Fruit fly (Drosophila melanogaster): ENCODE results near the gene Rh2.

Gene Rh2

DNA sequence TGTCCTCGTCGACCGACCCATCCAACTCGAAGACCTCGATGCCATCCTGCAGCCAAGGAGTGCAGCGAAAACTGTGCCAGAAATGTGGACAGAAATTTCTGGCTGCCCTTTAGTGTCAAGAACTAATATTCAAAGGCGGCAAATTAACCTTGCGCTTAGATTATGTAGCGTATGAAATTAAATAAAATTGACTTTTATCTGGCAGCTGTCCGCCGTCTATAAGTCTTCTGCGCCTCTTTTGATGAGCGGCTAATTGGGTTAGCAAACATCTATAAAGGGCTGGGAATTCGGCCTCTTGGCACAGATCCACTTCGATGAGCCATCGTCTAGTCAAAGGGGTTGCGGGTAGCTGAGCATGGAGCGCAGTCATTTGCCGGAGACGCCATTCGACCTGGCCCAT lies at the start of gene Rh2:
TSS of gene Rh2 (plus strand) at position 301 of the 400 bp plus-strand sequence.
- TF ChIP-seq CG8478 (optimal IDR thresholded peaks at IDR 0.05) (no peak), pan (optimal IDR thresholded peaks at IDR 0.05) (no peak), psq (optimal IDR thresholded peaks at IDR 0.05) (no peak), usp (GFP tag; optimal IDR thresholded peaks at IDR 0.05) (no peak), Dll (optimal IDR thresholded peaks at IDR 0.05) (no peak), EcR (GFP tag; optimal IDR thresholded peaks at IDR 0.05) (no peak)

DNA sequence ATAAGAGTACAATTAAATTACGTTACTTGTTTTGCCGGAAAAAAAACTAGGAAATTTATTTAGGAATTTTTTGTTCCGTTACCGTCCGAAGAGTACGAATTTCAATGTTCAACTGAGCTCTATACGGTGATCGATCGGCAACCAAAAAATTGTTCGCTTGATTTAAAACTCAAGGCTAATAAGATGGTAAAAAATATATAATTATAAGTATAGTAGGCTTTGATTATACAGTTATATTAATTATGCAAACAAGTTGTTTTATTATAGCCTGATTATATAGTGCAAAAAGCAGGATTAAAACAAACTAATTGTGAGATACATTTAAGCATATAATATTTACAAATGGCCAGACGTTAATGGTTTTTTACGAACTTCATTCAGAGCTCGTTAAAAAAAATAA lies 47.5 kb upstream of the Rh2 start, which contains the start of gene CG31226:
TSS of gene CG31226 (minus strand) at position 101 of the 400 bp plus-strand sequence.
- TF ChIP-seq Dll (optimal IDR thresholded peaks at IDR 0.05) (no peak), usp (GFP tag; optimal IDR thresholded peaks at IDR 0.05) (no peak), psq (optimal IDR thresholded peaks at IDR 0.05) (no peak), EcR (GFP tag; optimal IDR thresholded peaks at IDR 0.05) (no peak), pan (optimal IDR thresholded peaks at IDR 0.05) (no peak), CG8478 (optimal IDR thresholded peaks at IDR 0.05) (no peak)

DNA sequence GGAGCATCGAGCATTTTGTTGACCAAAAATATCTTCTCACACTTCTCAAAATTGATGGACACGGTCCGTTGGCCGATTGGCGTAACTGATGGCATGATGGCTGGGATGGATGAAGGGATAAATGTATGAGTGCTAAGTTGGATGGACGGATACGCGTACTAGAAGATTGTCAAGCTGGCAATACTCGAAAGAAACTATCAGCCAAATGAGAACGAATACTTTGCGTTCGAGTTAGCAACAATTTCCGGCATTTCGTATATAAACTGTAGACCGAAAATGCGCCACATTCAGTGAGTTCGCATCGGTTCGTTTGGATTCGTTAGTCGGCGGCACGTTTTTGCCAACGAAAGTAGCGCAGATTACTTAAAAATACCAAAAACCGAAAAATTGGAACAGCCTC lies 24.0 kb upstream of the Rh2 start, which contains the start of gene CG14298:
TSS of gene CG14298 (plus strand) at position 301 of the 400 bp plus-strand sequence.
- no peak for TF ChIP-seq Dll (optimal IDR thresholded peaks at IDR 0.05)
- TF ChIP-seq CG8478 (optimal IDR thresholded peaks at IDR 0.05), result no peak
- TF ChIP-seq psq (optimal IDR thresholded peaks at IDR 0.05), result no peak
- TF ChIP-seq pan (optimal IDR thresholded peaks at IDR 0.05), result no peak
- no peak for TF ChIP-seq usp (GFP tag; optimal IDR thresholded peaks at IDR 0.05)
- TF ChIP-seq EcR (GFP tag; optimal IDR thresholded peaks at IDR 0.05), result no peak

DNA sequence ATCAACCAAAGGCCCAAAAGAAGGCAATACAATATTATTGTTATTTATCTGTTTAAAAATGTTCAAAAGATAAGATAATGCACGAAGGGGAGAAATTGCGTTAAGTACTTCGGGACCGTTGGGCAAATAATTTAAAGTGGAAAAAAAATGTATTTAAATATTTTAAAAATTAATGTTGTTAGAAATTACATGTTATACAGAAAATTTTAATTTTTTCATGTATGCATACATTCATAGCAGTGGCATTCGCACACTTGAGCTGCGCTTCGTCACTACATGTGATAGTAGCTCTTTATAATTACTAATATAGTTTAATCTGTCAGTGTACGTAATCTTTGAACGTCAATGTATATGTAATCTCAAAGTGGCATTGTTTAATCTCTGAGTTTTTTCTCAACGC lies 4.0 kb upstream of the Rh2 start:
- TF ChIP-seq psq (optimal IDR thresholded peaks at IDR 0.05), result no peak
- no peak for TF ChIP-seq Dll (optimal IDR thresholded peaks at IDR 0.05)
- TF ChIP-seq pan (optimal IDR thresholded peaks at IDR 0.05), result no peak
- no peak for TF ChIP-seq usp (GFP tag; optimal IDR thresholded peaks at IDR 0.05)
- no peak for TF ChIP-seq EcR (GFP tag; optimal IDR thresholded peaks at IDR 0.05)
- TF ChIP-seq CG8478 (optimal IDR thresholded peaks at IDR 0.05), result no peak

DNA sequence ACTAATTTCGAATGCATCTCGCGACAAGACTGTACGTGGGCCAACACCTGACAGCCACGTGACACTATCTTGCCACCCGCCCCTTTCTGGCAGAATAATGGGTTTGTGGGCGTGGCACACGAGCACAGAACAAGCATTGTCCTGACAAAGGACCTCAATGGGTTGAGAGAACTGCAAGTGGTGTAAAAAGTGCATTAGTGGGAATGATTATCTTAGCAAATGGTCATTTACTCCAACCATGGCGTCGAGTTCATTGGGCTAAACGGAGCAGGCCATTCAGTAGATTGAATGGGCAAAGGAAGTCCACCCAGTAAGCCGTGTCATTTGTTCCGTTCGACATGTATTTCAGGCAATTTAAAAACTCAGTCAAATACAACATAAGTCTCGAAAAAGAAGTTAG lies 1.4 kb upstream of the Rh2 start, which contains the start of gene CG14297:
TSS of gene CG14297 (plus strand) at position 301 of the 400 bp plus-strand sequence.
- TF ChIP-seq EcR (GFP tag; optimal IDR thresholded peaks at IDR 0.05) (no peak), Dll (optimal IDR thresholded peaks at IDR 0.05) (no peak), CG8478 (optimal IDR thresholded peaks at IDR 0.05) (no peak), usp (GFP tag; optimal IDR thresholded peaks at IDR 0.05) (no peak), psq (optimal IDR thresholded peaks at IDR 0.05) (no peak), pan (optimal IDR thresholded peaks at IDR 0.05) (no peak)

DNA sequence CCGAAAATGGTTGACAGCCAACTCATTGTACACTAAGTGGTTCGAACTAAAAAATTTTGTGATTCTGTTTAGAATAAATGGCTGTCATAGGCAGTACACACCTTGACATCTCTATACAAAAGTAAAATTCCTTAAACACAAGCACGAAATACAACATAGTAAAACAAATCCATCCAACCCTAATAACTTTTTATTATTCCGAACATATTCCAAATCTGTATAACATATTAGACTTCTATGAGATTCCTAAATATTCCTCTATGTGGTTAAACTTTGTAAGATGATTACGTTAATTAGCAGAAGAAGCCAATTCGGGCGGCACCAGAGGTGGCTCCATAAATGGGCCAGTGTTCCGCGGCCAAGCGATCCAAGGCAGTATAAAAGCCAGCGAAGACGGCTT lies 2.9 kb downstream of the Rh2 start, which contains the start of gene CG14294:
TSS of gene CG14294 (minus strand) at position 101 of the 400 bp plus-strand sequence.
- TF ChIP-seq pan (optimal IDR thresholded peaks at IDR 0.05) (no peak), EcR (GFP tag; optimal IDR thresholded peaks at IDR 0.05) (no peak), usp (GFP tag; optimal IDR thresholded peaks at IDR 0.05) (no peak), Dll (optimal IDR thresholded peaks at IDR 0.05) (no peak), CG8478 (optimal IDR thresholded peaks at IDR 0.05) (no peak), psq (optimal IDR thresholded peaks at IDR 0.05) (no peak)

DNA sequence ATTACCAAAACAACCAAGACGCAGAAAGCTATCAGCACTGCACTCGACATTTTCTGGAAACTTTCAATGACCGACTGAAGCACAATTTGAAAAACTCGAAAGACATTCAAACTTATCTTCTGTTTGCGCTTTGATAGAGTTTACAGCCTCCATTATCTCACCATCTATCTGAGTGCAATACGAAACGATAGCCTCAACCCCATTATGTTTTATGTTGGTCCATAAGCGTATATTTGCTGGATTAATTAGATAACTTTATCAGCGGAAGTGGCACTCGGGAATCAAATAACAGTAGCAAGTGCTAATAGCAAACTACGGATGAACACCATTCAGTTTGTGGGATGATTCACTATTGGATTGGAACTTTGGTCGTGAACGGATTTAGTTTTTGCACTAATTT lies 3.6 kb downstream of the Rh2 start, which contains the start of gene CG34284:
TSS of gene CG34284 (minus strand) at position 76 of the 400 bp plus-strand sequence.
- TF ChIP-seq pan (optimal IDR thresholded peaks at IDR 0.05) (no peak), Dll (optimal IDR thresholded peaks at IDR 0.05) (no peak), EcR (GFP tag; optimal IDR thresholded peaks at IDR 0.05) (no peak), usp (GFP tag; optimal IDR thresholded peaks at IDR 0.05) (no peak), psq (optimal IDR thresholded peaks at IDR 0.05) (no peak), CG8478 (optimal IDR thresholded peaks at IDR 0.05) (no peak)

DNA sequence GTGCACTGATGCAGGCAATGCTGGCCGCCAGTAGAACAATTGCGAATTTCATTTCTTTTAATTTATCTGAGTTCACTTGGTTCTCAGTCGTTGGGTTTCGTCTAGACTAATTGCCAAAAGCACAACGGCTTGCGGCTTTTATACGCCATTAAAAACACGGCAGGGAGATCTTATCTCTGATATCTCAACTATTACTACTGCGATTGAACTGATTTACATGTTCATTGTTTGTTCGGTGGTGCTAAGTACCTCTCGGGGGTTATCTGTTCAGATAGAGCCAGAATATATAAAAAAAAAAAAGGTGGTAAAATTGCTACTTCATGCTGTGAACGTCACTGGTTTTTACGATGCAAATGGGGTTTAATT lies 6.3 kb downstream of the Rh2 start, which contains the start of gene CG14292:
TSS of gene CG14292 (minus strand) at position 101 of the 366 bp plus-strand sequence.
- TF ChIP-seq CG8478 (optimal IDR thresholded peaks at IDR 0.05) (no peak), pan (optimal IDR thresholded peaks at IDR 0.05) (no peak), Dll (optimal IDR thresholded peaks at IDR 0.05) (no peak), psq (optimal IDR thresholded peaks at IDR 0.05) (no peak), usp (GFP tag; optimal IDR thresholded peaks at IDR 0.05) (no peak), EcR (GFP tag; optimal IDR thresholded peaks at IDR 0.05) (no peak)

DNA sequence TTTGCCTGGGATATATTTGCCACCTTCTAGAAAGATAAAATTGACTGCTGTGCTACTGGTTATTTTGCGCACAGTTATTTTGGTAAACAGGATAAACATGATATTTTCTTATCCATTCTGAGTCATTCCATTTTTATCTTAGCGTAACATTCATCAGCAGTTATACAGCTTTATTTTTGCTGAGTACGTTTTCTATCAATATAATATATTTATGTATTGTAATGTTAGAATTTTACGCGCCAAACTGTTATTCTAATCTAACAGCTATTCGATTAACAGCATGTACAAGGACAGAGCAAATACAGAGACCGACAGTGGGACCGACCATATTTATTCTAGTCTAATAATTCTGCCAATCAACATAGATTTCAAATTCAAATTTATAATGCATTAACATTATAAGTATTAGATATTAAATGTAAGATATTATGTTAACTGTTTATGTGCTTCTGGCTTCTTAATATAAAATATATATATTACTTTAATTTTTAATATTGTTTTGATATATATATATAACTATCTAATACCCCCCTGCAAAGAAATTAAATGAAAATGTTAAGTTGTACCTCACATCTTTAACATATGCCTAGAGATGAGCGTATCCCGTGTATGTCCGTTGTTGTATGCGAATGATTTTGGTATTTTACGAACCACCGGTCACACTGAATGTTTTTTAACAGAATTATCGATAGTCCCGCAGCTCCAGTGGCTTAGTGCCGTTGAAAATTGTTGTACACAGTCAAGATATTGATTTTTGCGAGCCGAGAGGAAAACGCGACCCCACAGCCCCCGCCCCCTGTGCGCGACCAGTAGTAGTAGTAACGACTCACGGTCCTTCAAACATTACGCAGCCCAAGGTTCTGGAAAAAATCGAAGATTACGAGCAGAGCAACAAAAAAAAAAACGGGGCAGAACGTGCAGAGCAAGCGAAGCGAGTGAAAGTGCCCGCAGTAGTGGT lies 7.0 kb downstream of the Rh2 start, which contains the start of gene EndoA:
TSS of gene EndoA (plus strand) at position 689 of the 958 bp plus-strand sequence.
- TF ChIP-seq psq (optimal IDR thresholded peaks at IDR 0.05), result no peak
- no peak for TF ChIP-seq EcR (GFP tag; optimal IDR thresholded peaks at IDR 0.05)
- no peak for TF ChIP-seq Dll (optimal IDR thresholded peaks at IDR 0.05)
- no peak for TF ChIP-seq pan (optimal IDR thresholded peaks at IDR 0.05)
- no peak for TF ChIP-seq usp (GFP tag; optimal IDR thresholded peaks at IDR 0.05)
- TF ChIP-seq CG8478 (optimal IDR thresholded peaks at IDR 0.05), result no peak

DNA sequence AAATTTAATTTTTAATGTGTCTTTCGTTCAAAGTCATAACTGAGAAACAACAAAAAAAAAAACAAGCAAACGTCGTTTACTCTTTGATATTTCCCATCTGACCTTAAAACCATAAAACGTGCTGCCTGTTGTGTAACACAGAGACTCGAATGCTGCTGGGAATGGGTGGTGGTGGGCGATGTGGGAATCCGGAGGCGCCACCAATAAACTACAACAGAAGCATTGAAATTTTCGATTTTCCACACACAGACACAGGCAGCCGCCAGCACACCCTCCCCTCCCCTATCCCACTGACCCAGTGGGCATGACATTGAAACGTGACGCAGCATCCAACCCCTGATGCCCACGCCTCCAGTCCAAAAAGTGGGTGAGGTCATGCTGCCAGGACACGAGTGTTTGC lies 11.1 kb downstream of the Rh2 start:
- no peak for TF ChIP-seq usp (GFP tag; optimal IDR thresholded peaks at IDR 0.05)
- TF ChIP-seq psq (optimal IDR thresholded peaks at IDR 0.05), result no peak
- no peak for TF ChIP-seq Dll (optimal IDR thresholded peaks at IDR 0.05)
- no peak for TF ChIP-seq pan (optimal IDR thresholded peaks at IDR 0.05)
- no peak for TF ChIP-seq EcR (GFP tag; optimal IDR thresholded peaks at IDR 0.05)
- no peak for TF ChIP-seq CG8478 (optimal IDR thresholded peaks at IDR 0.05)

DNA sequence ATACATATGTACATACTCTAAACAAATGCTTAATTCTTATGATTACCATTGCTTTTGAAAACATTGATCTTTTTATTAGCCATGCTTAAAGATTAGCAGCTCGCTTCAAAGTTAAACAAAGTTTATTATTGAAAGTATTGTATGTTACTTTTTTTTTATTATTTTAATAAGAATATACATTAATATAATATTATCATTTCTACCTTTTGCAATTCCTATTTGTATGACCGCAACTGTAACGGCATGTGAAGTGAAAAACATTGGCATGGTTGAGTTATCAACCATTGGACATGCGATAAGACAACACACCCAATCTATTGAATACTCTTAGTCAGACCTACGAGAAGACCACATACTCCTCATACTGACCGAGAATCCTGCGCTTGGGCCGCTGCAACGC lies 11.7 kb downstream of the Rh2 start:
- TF ChIP-seq Dll (optimal IDR thresholded peaks at IDR 0.05) (no peak), CG8478 (optimal IDR thresholded peaks at IDR 0.05) (no peak), psq (optimal IDR thresholded peaks at IDR 0.05) (no peak), EcR (GFP tag; optimal IDR thresholded peaks at IDR 0.05) (no peak), usp (GFP tag; optimal IDR thresholded peaks at IDR 0.05) (no peak), pan (optimal IDR thresholded peaks at IDR 0.05) (no peak)
